Worm (Caenorhabditis elegans) whole organism, L2 larva: ENCODE measurements around the gene F14D7.3.

Experiments
- ama-1 ChIP-seq: fragments of 150-350 bp; optimal IDR thresholded peaks from 2 replicates; lab custom pipeline; 2018; ENCODE audit warnings: inconsistent platforms
- elt-3 ChIP-seq: sonication (generic microtip); optimal IDR thresholded peaks from 2 replicates; lab custom pipeline; 2017; ENCODE audit warnings: missing biosample characterization, missing genetic modification characterization
- mdl-1 ChIP-seq, 2 experiments: fragments of 150-350 bp in 1 of 2; sonication (generic microtip) in 1 of 2; optimal IDR thresholded peaks; 2 replicates each; lab custom pipeline; 2017; ENCODE audit warnings: missing biosample characterization in 2 of 2, missing genetic modification characterization in 2 of 2
- nhr-11 ChIP-seq: fragments of 150-350 bp; optimal IDR thresholded peaks from 2 replicates; lab custom pipeline; 2014; ENCODE audit warnings: missing biosample characterization, missing genetic modification characterization
- nhr-12 ChIP-seq: fragments of 150-350 bp; optimal IDR thresholded peaks from 2 replicates; lab custom pipeline; 2014; ENCODE audit warnings: missing biosample characterization, missing genetic modification characterization
- nhr-77 ChIP-seq: fragments of 150-350 bp; optimal IDR thresholded peaks from 2 replicates; lab custom pipeline; 2014; ENCODE audit warnings: missing biosample characterization, missing genetic modification characterization
- zag-1 ChIP-seq: fragments of 150-350 bp; optimal IDR thresholded peaks from 2 replicates; lab custom pipeline; 2014; ENCODE audit warnings: missing biosample characterization, missing genetic modification characterization
- ztf-4 ChIP-seq: fragments of 150-350 bp; optimal IDR thresholded peaks from 2 replicates; lab custom pipeline; 2014; ENCODE audit warnings: missing biosample characterization, missing genetic modification characterization

- TF ChIP-seq mdl-1 (tag; optimal IDR thresholded peaks at IDR 0.05; lab: Kevin White, UChicago), result no peak
- no peak for TF ChIP-seq nhr-77
- TF ChIP-seq elt-3 (tag; lab: Kevin White, UChicago), result no peak
- no peak for TF ChIP-seq zag-1 (tag; lab: Kevin White, UChicago)
- TF ChIP-seq ama-1, result no peak
- TF ChIP-seq nhr-12 (tag; lab: Kevin White, UChicago), result no peak
- no peak for TF ChIP-seq ztf-4 (tag; lab: Kevin White, UChicago)
- no peak for TF ChIP-seq nhr-11 (tag; lab: Kevin White, UChicago)
Measured at ce11 chrV:14317204-14317603, 20.6 kb downstream of the F14D7.3 start.
